Worm (Caenorhabditis elegans): Measurements from ENCODE around the gene gst-9.

DNA sequence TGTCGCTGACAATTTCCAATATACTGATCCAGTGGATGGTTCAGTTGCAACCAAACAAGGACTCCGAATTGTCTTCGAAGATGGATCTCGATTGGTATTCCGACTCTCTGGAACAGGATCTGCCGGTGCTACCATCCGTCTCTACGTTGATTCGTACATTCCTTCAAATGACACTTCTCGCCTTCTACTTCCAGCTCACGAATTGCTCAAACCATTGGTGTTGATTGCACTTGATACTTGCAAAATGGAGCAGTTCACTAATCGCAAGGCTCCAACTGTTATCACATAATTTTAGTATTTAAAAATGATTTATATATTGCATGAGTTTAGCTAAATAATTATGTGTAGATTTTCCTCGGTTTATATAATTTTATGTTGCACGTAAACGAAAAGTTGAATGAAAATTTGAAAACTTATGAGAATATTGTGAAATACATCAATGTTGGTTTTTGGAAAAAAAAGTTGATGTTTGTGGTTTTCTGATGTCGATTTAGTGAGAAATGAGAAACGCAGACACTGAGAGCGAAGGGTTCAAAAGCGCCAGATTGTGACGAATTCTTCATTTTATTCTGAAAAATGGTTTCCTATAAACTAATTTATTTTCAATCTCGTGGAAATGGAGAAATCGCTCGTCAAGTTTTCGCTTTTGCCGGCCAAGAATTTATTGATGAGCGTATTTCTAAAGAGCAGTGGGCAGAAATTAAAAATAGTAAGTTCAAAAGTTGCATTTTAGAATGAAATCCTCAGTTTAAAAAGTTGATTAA lies at the start of gene gst-9:
- no peak for TF ChIP-seq mdl-1 (tag; optimal IDR thresholded peaks at IDR 0.05)
- TF ChIP-seq zip-2 (tag; optimal IDR thresholded peaks at IDR 0.05) = no peak
- no peak for TF ChIP-seq ceh-28 (tag; optimal IDR thresholded peaks at IDR 0.05)
- TF ChIP-seq lin-13 (GFP tag; optimal IDR thresholded peaks at IDR 0.05) = peak; percentile 57
- no peak for TF ChIP-seq ceh-20 (GFP tag; IDR thresholded peaks at IDR 0.05)
- no peak for TF ChIP-seq ztf-11 (tag; optimal IDR thresholded peaks at IDR 0.05)
- no peak for TF ChIP-seq nhr-77 (tag; optimal IDR thresholded peaks at IDR 0.05)
- TF ChIP-seq lir-3 (tag; optimal IDR thresholded peaks at IDR 0.05) = no peak
- no peak for TF ChIP-seq nhr-25 (tag; optimal IDR thresholded peaks at IDR 0.05; ENCODE audit: borderline replicate concordance, insufficient read depth)

Data from whole organism, L4 larva.